Fruit fly (Drosophila melanogaster): ENCODE data around the gene CG12795.

DNA sequence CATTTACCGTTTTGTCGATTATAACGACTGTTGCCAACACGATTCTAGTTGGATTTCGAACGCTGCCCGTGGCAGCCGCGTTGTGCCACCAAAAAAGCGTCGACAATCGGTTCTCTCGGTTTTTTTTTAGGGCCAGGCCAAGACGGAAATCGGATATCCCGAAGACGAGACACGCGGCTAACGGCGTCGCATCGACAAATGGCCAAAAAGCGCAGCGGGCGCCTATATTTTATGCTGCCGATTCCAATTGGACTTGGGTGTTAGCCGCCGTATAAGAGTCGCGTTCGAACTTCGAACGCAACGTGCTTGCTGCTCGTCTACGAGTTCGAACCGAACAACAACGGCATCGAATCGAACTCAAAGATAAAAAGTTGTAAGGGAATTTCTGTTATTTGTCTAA lies 29.5 kb upstream of the CG12795 start:
- peak; percentile 7 for TF ChIP-seq kay (GFP tag; ENCODE audit: borderline replicate concordance)
- TF ChIP-seq Mnt (GFP tag; optimal IDR thresholded peaks at IDR 0.05), result no peak
